Fruit fly (Drosophila melanogaster) whole organism, prepupa: ENCODE measurements around the gene Dhc62B.

ENCODE experiments used
- CG6792 ChIP-seq: fragments of 200-800 bp; sonication (Bioruptor generic); optimal IDR thresholded peaks from 3 replicates; lab custom pipeline; 2016; ENCODE audit warnings: missing biosample characterization, missing genetic modification characterization
- CG9139 ChIP-seq: fragments of 200-800 bp; sonication (Bioruptor generic); optimal IDR thresholded peaks from 3 replicates; lab custom pipeline; 2017; ENCODE audit warnings: missing biosample characterization, mild to moderate bottlenecking, missing genetic modification characterization
- Hr4 ChIP-seq: fragments of 200-800 bp; sonication (Bioruptor generic); optimal IDR thresholded peaks from 3 replicates; lab custom pipeline; 2016; ENCODE audit warnings: missing biosample characterization, missing genetic modification characterization
- eg ChIP-seq: fragments of 200-800 bp; sonication (Bioruptor generic); IDR thresholded peaks from 3 replicates; pipeline ENCODE4 v1.3.6; 2022; ENCODE audit warnings: missing biosample characterization, missing genetic modification characterization
- lz ChIP-seq: fragments of 200-800 bp; sonication (Bioruptor generic); optimal IDR thresholded peaks from 3 replicates; lab custom pipeline; 2016; ENCODE audit warnings: missing biosample characterization, missing genetic modification characterization
- svp ChIP-seq: fragments of 200-800 bp; sonication (Bioruptor generic); peaks from one replicate; lab custom pipeline; 2016; ENCODE audit warnings: missing biosample characterization, missing genetic modification characterization

DNA sequence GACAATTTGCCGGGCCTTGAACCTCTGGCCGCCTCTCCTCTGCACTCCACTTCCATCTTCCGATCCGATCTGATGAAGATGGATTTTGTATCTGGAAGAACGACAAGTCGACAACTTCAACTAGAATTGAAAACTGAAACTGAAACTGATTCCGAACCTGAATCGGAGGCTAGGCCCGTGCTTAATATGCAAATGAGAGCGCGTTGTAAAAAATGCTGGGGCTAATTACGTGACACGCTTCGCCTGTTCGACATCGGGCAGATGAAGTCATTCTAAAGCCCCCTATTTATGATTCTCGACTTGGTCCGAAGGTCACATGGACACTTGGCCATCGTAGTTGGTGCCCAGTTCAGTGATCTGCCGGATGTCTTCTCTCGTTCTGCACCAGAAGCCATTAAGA, 45.1 kb upstream of the Dhc62B start:
- TF ChIP-seq eg (no peak), svp (GFP tag; lab: Kevin White, UChicago) (no peak), lz (no peak), CG6792 (GFP tag; lab: Kevin White, UChicago) (no peak), CG9139 (no peak), Hr4 (GFP tag; lab: Kevin White, UChicago) (no peak)
